Worm (Caenorhabditis elegans) whole organism, L1 larva: Measurements from ENCODE around the gene npp-15.

Experiments used
- C04F5.9 ChIP-seq: sonication (generic microtip); optimal IDR thresholded peaks from 2 replicates; lab custom pipeline; 2016; ENCODE audit warnings: missing genetic modification characterization, missing compliant biosample characterization
- Y116A8C.19 ChIP-seq: sonication (generic microtip); optimal IDR thresholded peaks from 2 replicates; lab custom pipeline; 2016; ENCODE audit warnings: missing compliant biosample characterization, missing genetic modification characterization, borderline replicate concordance
- alr-1 ChIP-seq: fragments of 200-800 bp; sonication (Bioruptor generic); optimal IDR thresholded peaks from 2 replicates; lab custom pipeline; 2018; ENCODE audit warnings: borderline replicate concordance, mild to moderate bottlenecking, missing genetic modification characterization, missing compliant biosample characterization
- aly-2 ChIP-seq: fragments of 150-350 bp; optimal IDR thresholded peaks from 2 replicates; lab custom pipeline; 2014; ENCODE audit warnings: missing biosample characterization, missing genetic modification characterization
- ama-1 ChIP-seq: fragments of 150-350 bp; optimal IDR thresholded peaks from 2 replicates; lab custom pipeline; 2014
- blmp-1 ChIP-seq: fragments of 150-350 bp; optimal IDR thresholded peaks from 2 replicates; lab custom pipeline; 2014; ENCODE audit warnings: missing biosample characterization, missing genetic modification characterization
- ceh-8 ChIP-seq: fragments of 200-800 bp; sonication (Bioruptor generic); optimal IDR thresholded peaks from 2 replicates; lab custom pipeline; 2018; ENCODE audit warnings: mild to moderate bottlenecking, missing genetic modification characterization, moderate library complexity, missing compliant biosample characterization
- ceh-82 ChIP-seq, 3 experiments: fragments of 150-350 bp in 1 of 3; sonication (generic microtip) in 2 of 3; optimal IDR thresholded peaks; 2 replicates each; lab custom pipeline; 2014 to 2017; ENCODE audit warnings: missing biosample characterization in 3 of 3, missing genetic modification characterization in 3 of 3
- ceh-88 ChIP-seq: fragments of 200-800 bp; sonication (Bioruptor generic); IDR thresholded peaks from 2 replicates; pipeline ENCODE4 v1.3.6; 2022; ENCODE audit warnings: missing genetic modification characterization, missing compliant biosample characterization
- dpl-1 ChIP-seq, 3 experiments: fragments of 150-350 bp in 2 of 3; sonication (generic microtip) in 1 of 3; optimal IDR thresholded peaks; 2 replicates each; lab custom pipeline; 2014 to 2017; ENCODE audit warnings: missing biosample characterization in 3 of 3, missing genetic modification characterization in 3 of 3, missing genetic modification reagents in 3 of 3
- dsc-1 ChIP-seq: sonication (generic microtip); optimal IDR thresholded peaks from 2 replicates; lab custom pipeline; 2016; ENCODE audit warnings: mild to moderate bottlenecking, missing genetic modification characterization, missing compliant biosample characterization
- efl-1 ChIP-seq, 4 experiments: fragments of 150-350 bp; optimal IDR thresholded peaks in 3 of 4; peaks in 1 of 4; 1 replicate in 1 of 4; 2 replicates in 3 of 4; lab custom pipeline; 2014; ENCODE audit warnings: missing biosample characterization in 2 of 4, missing genetic modification characterization in 2 of 4, missing genetic modification reagents in 2 of 4
- elt-2 ChIP-seq: sonication (generic microtip); optimal IDR thresholded peaks from 2 replicates; lab custom pipeline; 2016; ENCODE audit warnings: missing genetic modification characterization, mild to moderate bottlenecking, inconsistent platforms, missing compliant biosample characterization, missing genetic modification reagents
- elt-3 ChIP-seq, 6 experiments: fragments of 150-350 bp in 1 of 6; sonication (generic microtip); optimal IDR thresholded peaks; 2 replicates each; lab custom pipeline; 2017 to 2018; ENCODE audit warnings: missing biosample characterization in 6 of 6, missing genetic modification characterization in 6 of 6, inconsistent platforms in 1 of 6
- fos-1 ChIP-seq: fragments of 150-350 bp; optimal IDR thresholded peaks from 2 replicates; lab custom pipeline; 2014; ENCODE audit warnings: missing biosample characterization, missing genetic modification characterization
- grh-1 ChIP-seq: fragments of 200-800 bp; sonication (Bioruptor generic); IDR thresholded peaks from 2 replicates; pipeline ENCODE4 v1.3.6; 2022; ENCODE audit warnings: missing genetic modification reagents, missing genetic modification characterization, missing compliant biosample characterization
- hpl-2 ChIP-seq: fragments of 150-350 bp; optimal IDR thresholded peaks from 2 replicates; lab custom pipeline; 2014; ENCODE audit warnings: missing biosample characterization, missing genetic modification reagents, missing genetic modification characterization
- jun-1 ChIP-seq: fragments of 150-350 bp; optimal IDR thresholded peaks from 2 replicates; lab custom pipeline; 2014; ENCODE audit warnings: missing biosample characterization, missing genetic modification reagents, missing genetic modification characterization
- lin-13 ChIP-seq: fragments of 150-350 bp; optimal IDR thresholded peaks from 2 replicates; lab custom pipeline; 2014; ENCODE audit warnings: missing biosample characterization, missing genetic modification reagents, missing genetic modification characterization
- lin-14 ChIP-seq: fragments of 200-800 bp; sonication (Bioruptor generic); optimal IDR thresholded peaks from 2 replicates; lab custom pipeline; 2018; ENCODE audit warnings: mild to moderate bottlenecking, missing genetic modification characterization, moderate library complexity, missing compliant biosample characterization
- lin-35 ChIP-seq, 2 experiments: fragments of 150-350 bp; optimal IDR thresholded peaks; 2 replicates each; lab custom pipeline; 2014; ENCODE audit warnings: missing biosample characterization in 2 of 2, missing genetic modification characterization in 2 of 2, missing genetic modification reagents in 2 of 2
- lin-39 ChIP-seq: fragments of 150-350 bp; optimal IDR thresholded peaks from 2 replicates; lab custom pipeline; 2014; ENCODE audit warnings: missing biosample characterization, missing genetic modification reagents, missing genetic modification characterization
- lsy-2 ChIP-seq, 2 experiments: fragments of 150-350 bp; optimal IDR thresholded peaks; 2 replicates each; lab custom pipeline; 2014; ENCODE audit warnings: missing biosample characterization in 2 of 2, missing genetic modification characterization in 2 of 2
- mdl-1 ChIP-seq, 2 experiments: fragments of 150-350 bp; optimal IDR thresholded peaks; 2 replicates each; lab custom pipeline; 2014 to 2017; ENCODE audit warnings: missing biosample characterization in 2 of 2, missing genetic modification characterization in 2 of 2, inconsistent platforms in 1 of 2
- mep-1 ChIP-seq: fragments of 150-350 bp; optimal IDR thresholded peaks from 2 replicates; lab custom pipeline; 2014; ENCODE audit warnings: missing biosample characterization, missing genetic modification characterization
- nhr-11 ChIP-seq: fragments of 150-350 bp; optimal IDR thresholded peaks from 2 replicates; lab custom pipeline; 2014; ENCODE audit warnings: missing biosample characterization, missing genetic modification characterization
- nhr-20 ChIP-seq: sonication (generic microtip); optimal IDR thresholded peaks from 2 replicates; lab custom pipeline; 2016; ENCODE audit warnings: mild to moderate bottlenecking, missing genetic modification characterization, missing compliant biosample characterization
- nhr-237 ChIP-seq: fragments of 150-350 bp; optimal IDR thresholded peaks from 2 replicates; lab custom pipeline; 2014; ENCODE audit warnings: missing biosample characterization, missing genetic modification characterization
- nhr-47 ChIP-seq: sonication (generic microtip); optimal IDR thresholded peaks from 2 replicates; lab custom pipeline; 2016; ENCODE audit warnings: mild to moderate bottlenecking, missing genetic modification characterization, moderate library complexity, missing compliant biosample characterization
- nhr-77 ChIP-seq: fragments of 150-350 bp; optimal IDR thresholded peaks from 2 replicates; lab custom pipeline; 2014; ENCODE audit warnings: missing biosample characterization, missing genetic modification characterization
- nhr-84 ChIP-seq: sonication (generic microtip); optimal IDR thresholded peaks from 2 replicates; lab custom pipeline; 2017; ENCODE audit warnings: missing biosample characterization, missing genetic modification characterization
- nhr-85 ChIP-seq: sonication (generic microtip); peaks from one replicate; lab custom pipeline; 2016; ENCODE audit warnings: missing genetic modification characterization, inconsistent platforms, missing compliant biosample characterization
- nhr-90 ChIP-seq: sonication (generic microtip); optimal IDR thresholded peaks from 2 replicates; lab custom pipeline; 2016; ENCODE audit warnings: mild to moderate bottlenecking, missing genetic modification characterization, missing compliant biosample characterization; ENCODE audit not compliant: poor library complexity
- pag-3 ChIP-seq: sonication (generic microtip); optimal IDR thresholded peaks from 2 replicates; lab custom pipeline; 2017; ENCODE audit warnings: missing genetic modification characterization, mild to moderate bottlenecking, missing compliant biosample characterization, antibody characterized with exemption, borderline replicate concordance; ENCODE audit not compliant: insufficient read depth
- skn-1 ChIP-seq: fragments of 150-350 bp; optimal IDR thresholded peaks from 2 replicates; lab custom pipeline; 2014; ENCODE audit warnings: missing biosample characterization, missing genetic modification characterization
- snu-23 ChIP-seq: sonication (generic microtip); optimal IDR thresholded peaks from 2 replicates; lab custom pipeline; 2016; ENCODE audit warnings: missing genetic modification characterization, missing compliant biosample characterization
- sup-37 ChIP-seq: fragments of 200-800 bp; sonication (Bioruptor generic); optimal IDR thresholded peaks from 2 replicates; lab custom pipeline; 2018; ENCODE audit warnings: mild to moderate bottlenecking, missing genetic modification characterization, missing compliant biosample characterization
- tbx-2 ChIP-seq: sonication (generic microtip); optimal IDR thresholded peaks from 2 replicates; lab custom pipeline; 2016; ENCODE audit warnings: missing genetic modification characterization, missing compliant biosample characterization
- unc-130 ChIP-seq: fragments of 150-350 bp; optimal IDR thresholded peaks from 2 replicates; lab custom pipeline; 2017; ENCODE audit warnings: missing biosample characterization, missing genetic modification characterization, inconsistent platforms
- unc-62 ChIP-seq: fragments of 150-350 bp; optimal IDR thresholded peaks from 2 replicates; lab custom pipeline; 2014; ENCODE audit warnings: missing biosample characterization, missing genetic modification reagents, missing genetic modification characterization
- unc-98 ChIP-seq: fragments of 200-800 bp; sonication (Bioruptor generic); IDR thresholded peaks from 2 replicates; pipeline ENCODE4 v1.3.6; 2022; ENCODE audit warnings: missing genetic modification characterization, missing compliant biosample characterization
- zag-1 ChIP-seq: fragments of 150-350 bp; optimal IDR thresholded peaks from 2 replicates; lab custom pipeline; 2014; ENCODE audit warnings: missing biosample characterization, missing genetic modification characterization

Gene npp-15

ce11 chrIII:7973968-7974607 lies 45.2 kb downstream of the npp-15 start (continued):
- TF ChIP-seq lin-35 (GFP tag; optimal IDR thresholded peaks at IDR 0.05; lab: Kevin White, UChicago): peak in 1 of 2 experiments; percentile 39
- no peak for TF ChIP-seq sup-37 (GFP tag; lab: Kevin White, UChicago)
- TF ChIP-seq grh-1 (GFP tag; lab: Robert Waterston, UW): no peak
- peak; percentile 58 for TF ChIP-seq blmp-1 (tag; lab: Kevin White, UChicago)
- TF ChIP-seq nhr-11 (tag; lab: Kevin White, UChicago): no peak
- TF ChIP-seq lin-13 (GFP tag; lab: Kevin White, UChicago): no peak
- no peak for TF ChIP-seq lin-39
- no peak for TF ChIP-seq ceh-8 (GFP tag; lab: Kevin White, UChicago)
- no peak for TF ChIP-seq ceh-88 (GFP tag; lab: Robert Waterston, UW)
- no peak for TF ChIP-seq Y116A8C.19
- no peak for TF ChIP-seq nhr-84 (tag; lab: Kevin White, UChicago)
- TF ChIP-seq aly-2 (tag; lab: Kevin White, UChicago): no peak
- TF ChIP-seq mdl-1 (tag; optimal IDR thresholded peaks at IDR 0.05; lab: Kevin White, UChicago): peak in 1 of 2 experiments; percentile 3
- peak; percentile 68 for TF ChIP-seq nhr-20

- TF ChIP-seq nhr-85 (tag; lab: Kevin White, UChicago) (peak; percentile 13), lin-35 (GFP tag; optimal IDR thresholded peaks at IDR 0.05; lab: Kevin White, UChicago) (peak in 1 of 2 experiments; percentile 9), C04F5.9 (tag; lab: Kevin White, UChicago) (no peak), ama-1 (lab: Kevin White, UChicago) (peak; percentile 45), dsc-1 (tag; lab: Kevin White, UChicago) (peak; percentile 3), aly-2 (tag; lab: Kevin White, UChicago) (peak; percentile 64), unc-62 (GFP tag; lab: Kevin White, UChicago) (no peak)
Observed at ce11 chrIII:7977224-7977623, 48.4 kb downstream of the npp-15 start.

ce11 chrIII:7977777-7978176 lies 48.9 kb downstream of the npp-15 start, which contains the start of gene C06G4.4:
Gene C06G4.4 (minus strand): TSS chrIII:7977812.
- TF ChIP-seq alr-1 (no peak), elt-3 (tag; optimal IDR thresholded peaks at IDR 0.05; lab: Kevin White, UChicago) (no peak), pag-3 (tag; lab: Kevin White, UChicago) (no peak), lin-14 (no peak), nhr-237 (tag; lab: Kevin White, UChicago) (no peak), dpl-1 (GFP tag; optimal IDR thresholded peaks at IDR 0.05; lab: Kevin White, UChicago) (no peak)

ce11 chrIII:7978289-7978688 lies 49.4 kb downstream of the npp-15 start:
- TF ChIP-seq mep-1 (tag; lab: Kevin White, UChicago) (peak; percentile 4), unc-62 (GFP tag; lab: Kevin White, UChicago) (no peak), efl-1 (optimal IDR thresholded peaks at IDR 0.05; lab: Kevin White, UChicago) (no peak), efl-1 (GFP tag; optimal IDR thresholded peaks at IDR 0.05 in 1 of 2; lab: Kevin White, UChicago) (peak in 1 of 2 experiments; percentile 40)

ce11 chrIII:7978723-7979122 lies 49.9 kb downstream of the npp-15 start:
- TF ChIP-seq ceh-8 (GFP tag; lab: Kevin White, UChicago): no peak
- TF ChIP-seq skn-1 (tag; lab: Kevin White, UChicago): peak; percentile 11
- TF ChIP-seq pag-3 (tag; lab: Kevin White, UChicago): no peak
- peak in 1 of 6 experiments; percentile 57 for TF ChIP-seq elt-3 (tag; optimal IDR thresholded peaks at IDR 0.05; lab: Kevin White, UChicago)
- peak; percentile 60 for TF ChIP-seq nhr-47 (tag; lab: Kevin White, UChicago)
- no peak for TF ChIP-seq alr-1
- peak; percentile 5 for TF ChIP-seq elt-2 (tag; lab: Kevin White, UChicago)
- no peak for TF ChIP-seq Y116A8C.19
- TF ChIP-seq zag-1 (tag; lab: Kevin White, UChicago): no peak
- peak; percentile 38 to 68 for TF ChIP-seq lin-35 (GFP tag; optimal IDR thresholded peaks at IDR 0.05; lab: Kevin White, UChicago)
- TF ChIP-seq hpl-2: no peak
- TF ChIP-seq tbx-2 (tag; lab: Kevin White, UChicago): peak; percentile 51
- peak; percentile 3 for TF ChIP-seq unc-130
- TF ChIP-seq lsy-2 (tag; optimal IDR thresholded peaks at IDR 0.05; lab: Kevin White, UChicago): peak; percentile 57 to 67
- TF ChIP-seq jun-1 (tag; lab: Kevin White, UChicago): peak; percentile 26
- no peak for TF ChIP-seq lin-39
- TF ChIP-seq nhr-90 (tag; lab: Kevin White, UChicago): peak; percentile 66
- peak; percentile 2 to 31 (median 5) for TF ChIP-seq ceh-82 (tag; optimal IDR thresholded peaks at IDR 0.05; lab: Kevin White, UChicago)
- no peak for TF ChIP-seq unc-98 (GFP tag; lab: Robert Waterston, UW)
- peak; percentile 20 to 46 (median 26) for TF ChIP-seq dpl-1 (GFP tag; optimal IDR thresholded peaks at IDR 0.05; lab: Kevin White, UChicago)
- peak; percentile 77 for TF ChIP-seq snu-23 (GFP tag; lab: Kevin White, UChicago)
- TF ChIP-seq fos-1 (tag; lab: Kevin White, UChicago): peak; percentile 50
- TF ChIP-seq nhr-77 (tag; lab: Kevin White, UChicago): peak; percentile 61
